Worm (Caenorhabditis elegans) whole organism, L4/young adult: ENCODE data around the gene lipl-4.

ENCODE experiments used
- dao-5 ChIP-seq: sonication (generic microtip); optimal IDR thresholded peaks from 2 replicates; lab custom pipeline; 2016; ENCODE audit warnings: missing genotype, missing genetic modification characterization, moderate library complexity, missing compliant biosample characterization
- him-1 ChIP-seq: sonication (generic microtip); optimal IDR thresholded peaks from 2 replicates; lab custom pipeline; 2016; ENCODE audit warnings: missing genotype, missing genetic modification reagents, missing genetic modification characterization, missing compliant biosample characterization

DNA sequence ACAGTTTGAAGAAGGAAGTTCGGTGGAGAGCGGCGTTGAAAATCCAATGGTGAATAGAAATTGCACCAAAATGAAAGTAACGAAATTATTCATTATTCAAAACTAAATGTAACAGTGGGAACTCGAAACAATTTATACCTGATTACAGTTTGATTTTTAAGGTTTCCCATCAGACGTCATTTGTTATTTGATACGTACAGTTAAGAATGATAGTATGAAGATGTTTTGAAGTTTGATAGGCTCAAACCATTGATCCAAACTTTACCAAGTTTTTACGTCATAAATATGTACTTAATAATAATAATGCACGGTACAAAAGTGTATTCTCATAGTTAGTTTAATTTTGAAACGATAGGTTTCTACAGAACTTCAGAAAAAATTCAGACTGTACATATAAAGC is 8.1 kb downstream of the lipl-4 start, which contains the start of gene spp-20:
- TF ChIP-seq dao-5 (tag; lab: Kevin White, UChicago), result no peak
- no peak for TF ChIP-seq him-1 (tag; lab: Kevin White, UChicago)
